Worm (Caenorhabditis elegans) whole organism, young adult: ENCODE results near the gene F16G10.11.

Experiments
- C06A6.2 ChIP-seq: fragments of 200-800 bp; sonication (Bioruptor generic); conservative IDR thresholded peaks from 2 replicates; pipeline ENCODE4 v1.3.6; 2022; ENCODE audit warnings: missing genetic modification characterization, missing compliant biosample characterization
- akir-1 ChIP-seq: fragments of 200-800 bp; sonication (Bioruptor generic); optimal IDR thresholded peaks from 2 replicates; lab custom pipeline; 2018; ENCODE audit warnings: mild to moderate bottlenecking, missing genetic modification characterization, moderate library complexity, missing compliant biosample characterization
- cebp-1 ChIP-seq, 2 experiments: fragments of 200-800 bp in 1 of 2; sonication (Bioruptor generic) in 1 of 2; sonication (generic microtip) in 1 of 2; IDR thresholded peaks in 1 of 2; optimal IDR thresholded peaks in 1 of 2; 2 replicates each; pipeline versions ENCODE4 v1.3.6 to Lab custom; 2017 to 2022; ENCODE audit warnings: missing compliant biosample characterization in 2 of 2, missing genetic modification characterization in 2 of 2, mild to moderate bottlenecking in 1 of 2, missing genetic modification reagents in 1 of 2, moderate library complexity in 1 of 2
- ceh-58 ChIP-seq: fragments of 200-800 bp; sonication (Bioruptor generic); IDR thresholded peaks from 2 replicates; pipeline ENCODE4 v1.3.6; 2022; ENCODE audit warnings: missing genetic modification characterization, missing compliant biosample characterization
- egrh-3 ChIP-seq: fragments of 200-800 bp; sonication (Bioruptor generic); IDR thresholded peaks from 2 replicates; pipeline ENCODE4 v1.3.6; 2022; ENCODE audit warnings: missing genetic modification reagents, missing genetic modification characterization, missing compliant biosample characterization
- him-1 ChIP-seq: sonication (generic microtip); optimal IDR thresholded peaks from 2 replicates; lab custom pipeline; 2016; ENCODE audit warnings: missing genotype, missing genetic modification reagents, missing genetic modification characterization, missing compliant biosample characterization
- madf-10 ChIP-seq: sonication (generic microtip); optimal IDR thresholded peaks from 2 replicates; lab custom pipeline; 2016; ENCODE audit warnings: mild to moderate bottlenecking, missing genetic modification characterization, missing compliant biosample characterization
- madf-8 ChIP-seq: fragments of 200-800 bp; sonication (Bioruptor generic); conservative IDR thresholded peaks from 2 replicates; pipeline ENCODE4 v1.3.6; 2022; ENCODE audit warnings: missing genetic modification reagents, missing genetic modification characterization, missing compliant biosample characterization
- snpc-4 ChIP-seq, 5 experiments: fragments of 150-350 bp in 1 of 5; sonication (generic microtip) in 4 of 5; optimal IDR thresholded peaks; 2 replicates each; lab custom pipeline; 2014 to 2018; ENCODE audit warnings: missing genetic modification characterization in 5 of 5, missing biosample characterization in 3 of 5, antibody characterized with exemption in 2 of 5, mild to moderate bottlenecking in 2 of 5, missing compliant biosample characterization in 2 of 5, missing genotype in 2 of 5, moderate library complexity in 2 of 5, missing genetic modification reagents in 1 of 5

DNA sequence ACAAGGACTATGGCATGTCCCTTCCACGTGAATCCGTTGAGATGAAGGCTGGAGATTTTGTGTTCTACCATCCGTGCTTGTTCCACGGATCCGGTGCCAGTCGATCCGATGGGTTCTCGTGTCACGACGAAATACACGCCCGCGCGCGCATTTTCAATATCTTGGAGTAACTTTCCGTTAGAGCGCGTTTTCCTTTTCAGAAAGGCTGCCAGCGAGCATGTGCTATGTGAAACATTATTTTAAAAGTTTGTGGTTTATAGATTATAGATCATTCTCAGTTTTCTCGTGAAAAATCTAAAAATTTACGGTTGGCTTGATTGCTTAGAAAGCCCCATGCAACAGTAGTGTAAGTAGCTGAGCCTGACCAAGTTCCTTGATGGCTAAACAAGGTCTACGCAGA, 25.1 kb upstream of the F16G10.11 start, which contains the start of gene fbxc-20:
- TF ChIP-seq egrh-3 (GFP tag; lab: Robert Waterston, UW) (no peak), C06A6.2 (GFP tag; lab: Robert Waterston, UW) (no peak), madf-10 (tag; lab: Kevin White, UChicago) (no peak), snpc-4 (GFP tag; optimal IDR thresholded peaks at IDR 0.05; lab: Kevin White, UChicago) (no peak), snpc-4 (tag; optimal IDR thresholded peaks at IDR 0.05; lab: Kevin White, UChicago) (no peak), akir-1 (no peak), madf-8 (GFP tag; lab: Robert Waterston, UW) (no peak), him-1 (tag; lab: Kevin White, UChicago) (no peak), ceh-58 (no peak), cebp-1 (GFP tag; IDR thresholded peaks at IDR 0.05; lab: Robert Waterston, UW) (no peak), cebp-1 (tag; optimal IDR thresholded peaks at IDR 0.05; lab: Kevin White, UChicago) (no peak)
